Fruit fly (Drosophila melanogaster) whole organism, embryonic: ENCODE measurements around the gene CG17717.

ENCODE experiments used
- Adf1 ChIP-seq: fragments of 200-800 bp; sonication (Bioruptor generic); IDR thresholded peaks from 2 replicates; pipeline ENCODE4 v1.3.6; 2022; ENCODE audit warnings: missing biosample characterization, missing genetic modification characterization
- Awh ChIP-seq: fragments of 200-800 bp; sonication (Bioruptor generic); IDR thresholded peaks from 2 replicates; pipeline ENCODE4, ENCODE4 v1.3.6; 2022; ENCODE audit warnings: missing biosample characterization, missing genetic modification characterization
- Bgb ChIP-seq: fragments of 200-800 bp; sonication (Bioruptor generic); IDR thresholded peaks from 2 replicates; pipeline ENCODE4 v1.3.6; 2022; ENCODE audit warnings: missing biosample characterization, missing genetic modification characterization; ENCODE audit not compliant: partially characterized antibody
- Bteb2 ChIP-seq: fragments of 200-800 bp; sonication (Bioruptor generic); optimal IDR thresholded peaks from 2 replicates; lab custom pipeline; 2016; ENCODE audit warnings: missing biosample characterization, missing genetic modification characterization
- CG10321 ChIP-seq: fragments of 200-800 bp; sonication (Bioruptor generic); IDR thresholded peaks from 2 replicates; pipeline ENCODE4 v1.3.6; 2022; ENCODE audit warnings: missing biosample characterization, missing genetic modification characterization
- CG12659 ChIP-seq: fragments of 200-800 bp; sonication (Bioruptor generic); optimal IDR thresholded peaks from 3 replicates; lab custom pipeline; 2017; ENCODE audit warnings: mild to moderate bottlenecking, missing biosample characterization, missing genetic modification reagents, missing genetic modification characterization
- CG13287 ChIP-seq: fragments of 200-800 bp; sonication (Bioruptor generic); IDR thresholded peaks from 2 replicates; pipeline ENCODE4 v1.3.6; 2022; ENCODE audit warnings: missing biosample characterization, missing genetic modification characterization; ENCODE audit not compliant: partially characterized antibody
- CG13894 ChIP-seq: fragments of 200-800 bp; sonication (Bioruptor generic); optimal IDR thresholded peaks from 3 replicates; lab custom pipeline; 2018; ENCODE audit warnings: missing biosample characterization, mild to moderate bottlenecking, missing genetic modification characterization, moderate library complexity
- CG14710 ChIP-seq: fragments of 200-800 bp; sonication (Bioruptor generic); optimal IDR thresholded peaks from 3 replicates; lab custom pipeline; 2019; ENCODE audit warnings: missing biosample characterization, mild to moderate bottlenecking, missing genetic modification characterization, moderate library complexity
- CG1603 ChIP-seq: fragments of 200-800 bp; sonication (Bioruptor generic); optimal IDR thresholded peaks from 2 replicates; lab custom pipeline; 2019; ENCODE audit warnings: missing biosample characterization, mild to moderate bottlenecking, missing genetic modification characterization, moderate library complexity
- CG17361 ChIP-seq: fragments of 200-800 bp; sonication (Bioruptor generic); IDR thresholded peaks from 3 replicates; pipeline ENCODE4 v1.3.6; 2022; ENCODE audit warnings: missing biosample characterization, missing genetic modification characterization
- CG18262 ChIP-seq: fragments of 200-800 bp; optimal IDR thresholded peaks from 3 replicates; lab custom pipeline; 2019; ENCODE audit warnings: missing biosample characterization, mild to moderate bottlenecking, missing genetic modification characterization, moderate library complexity
- CG2678 ChIP-seq: fragments of 200-800 bp; sonication (Bioruptor generic); optimal IDR thresholded peaks from 3 replicates; lab custom pipeline; 2019; ENCODE audit warnings: missing biosample characterization, mild to moderate bottlenecking, missing genetic modification characterization, moderate library complexity
- CG31388 ChIP-seq: fragments of 200-800 bp; sonication (Bioruptor generic); optimal IDR thresholded peaks from 2 replicates; lab custom pipeline; 2016; ENCODE audit warnings: missing biosample characterization, missing genetic modification characterization
- CG32532 ChIP-seq: fragments of 200-800 bp; sonication (Bioruptor generic); IDR thresholded peaks from 2 replicates; pipeline ENCODE4 v1.3.6; 2022; ENCODE audit warnings: missing biosample characterization, missing genetic modification characterization
- CG3995 ChIP-seq: fragments of 200-800 bp; sonication (Bioruptor generic); optimal IDR thresholded peaks from 3 replicates; lab custom pipeline; 2016; ENCODE audit warnings: missing biosample characterization, missing genetic modification characterization
- CG6254 ChIP-seq: fragments of 200-800 bp; sonication (Bioruptor generic); optimal IDR thresholded peaks from 3 replicates; lab custom pipeline; 2017; ENCODE audit warnings: mild to moderate bottlenecking, missing biosample characterization, missing genetic modification reagents, missing genetic modification characterization
- CG8089 ChIP-seq: fragments of 200-800 bp; sonication (Bioruptor generic); optimal IDR thresholded peaks from 3 replicates; lab custom pipeline; 2016; ENCODE audit warnings: missing biosample characterization, missing genetic modification characterization
- CG8359 ChIP-seq: fragments of 200-800 bp; sonication (Bioruptor generic); optimal IDR thresholded peaks from 2 replicates; lab custom pipeline; 2017; ENCODE audit warnings: missing biosample characterization, mild to moderate bottlenecking, missing genetic modification characterization, borderline replicate concordance
- CG9727 ChIP-seq: fragments of 200-800 bp; sonication (Bioruptor generic); optimal IDR thresholded peaks from 3 replicates; lab custom pipeline; 2017; ENCODE audit warnings: missing biosample characterization, mild to moderate bottlenecking, missing genetic modification characterization
- D ChIP-seq, 2 experiments: fragments of 200-800 bp in 1 of 2; fragments of >200 bp in 1 of 2; sonication (Bioruptor generic) in 1 of 2; optimal IDR thresholded peaks; 2 replicates in 1 of 2; 3 replicates in 1 of 2; lab custom pipeline; 2017; ENCODE audit warnings: mild to moderate bottlenecking in 1 of 2, missing biosample characterization in 1 of 2, missing genetic modification characterization in 1 of 2, missing genetic modification reagents in 1 of 2
- ERR ChIP-seq: fragments of 200-800 bp; sonication (Bioruptor generic); optimal IDR thresholded peaks from 2 replicates; lab custom pipeline; 2016; ENCODE audit warnings: missing biosample characterization, missing genetic modification characterization
- Fer1 ChIP-seq: fragments of 200-800 bp; sonication (Bioruptor generic); optimal IDR thresholded peaks from 2 replicates; lab custom pipeline; 2017; ENCODE audit warnings: missing biosample characterization, mild to moderate bottlenecking, missing genetic modification characterization
- Fer3 ChIP-seq: fragments of 200-800 bp; sonication (Bioruptor generic); optimal IDR thresholded peaks from 2 replicates; lab custom pipeline; 2018; ENCODE audit warnings: missing biosample characterization, mild to moderate bottlenecking, missing genetic modification characterization, moderate library complexity
- H15 ChIP-seq: fragments of 200-800 bp; sonication (Bioruptor generic); IDR thresholded peaks from 3 replicates; pipeline ENCODE4 v1.3.6; 2022; ENCODE audit warnings: missing biosample characterization, missing genetic modification characterization
- HmgD ChIP-seq: fragments of 200-800 bp; sonication (Bioruptor generic); optimal IDR thresholded peaks from 3 replicates; lab custom pipeline; 2016; ENCODE audit warnings: missing biosample characterization, missing genetic modification characterization
- Jarid2 ChIP-seq: fragments of 200-800 bp; sonication (Bioruptor generic); optimal IDR thresholded peaks from 3 replicates; lab custom pipeline; 2017; ENCODE audit warnings: mild to moderate bottlenecking, missing biosample characterization, missing genetic modification reagents, missing genetic modification characterization
- Opbp ChIP-seq: fragments of 200-800 bp; sonication (Bioruptor generic); IDR thresholded peaks from 3 replicates; pipeline ENCODE4 v1.3.6; 2022; ENCODE audit warnings: missing biosample characterization, missing genetic modification characterization; ENCODE audit not compliant: partially characterized antibody
- Rfx ChIP-seq: fragments of 200-800 bp; sonication (Bioruptor generic); IDR thresholded peaks from 2 replicates; pipeline ENCODE4 v1.3.6; 2022; ENCODE audit warnings: missing biosample characterization, missing genetic modification characterization
- Xbp1 ChIP-seq: fragments of 200-800 bp; sonication (Bioruptor generic); optimal IDR thresholded peaks from 3 replicates; lab custom pipeline; 2016; ENCODE audit warnings: missing biosample characterization, mild to moderate bottlenecking, missing genetic modification characterization
- ase ChIP-seq: fragments of 200-800 bp; sonication (Bioruptor generic); IDR thresholded peaks from 3 replicates; pipeline ENCODE4 v1.3.6; 2022; ENCODE audit warnings: missing biosample characterization, missing genetic modification characterization
- az2 ChIP-seq: fragments of 200-800 bp; sonication (Bioruptor generic); optimal IDR thresholded peaks from 3 replicates; lab custom pipeline; 2016; ENCODE audit warnings: missing biosample characterization, missing genetic modification characterization
- cato ChIP-seq: fragments of 200-800 bp; sonication (Bioruptor generic); optimal IDR thresholded peaks from 2 replicates; lab custom pipeline; 2016; ENCODE audit warnings: missing biosample characterization, missing genetic modification characterization, borderline replicate concordance
- chm ChIP-seq: fragments of 200-800 bp; sonication (Bioruptor generic); IDR thresholded peaks from 2 replicates; pipeline ENCODE4 v1.3.6; 2022; ENCODE audit warnings: missing biosample characterization, missing genetic modification characterization
- ci ChIP-seq: fragments of 200-800 bp; sonication (Bioruptor generic); IDR thresholded peaks from 3 replicates; pipeline ENCODE4 v1.3.6; 2022; ENCODE audit warnings: missing biosample characterization, missing genetic modification characterization
- emc ChIP-seq: fragments of 200-800 bp; sonication (Bioruptor generic); optimal IDR thresholded peaks from 2 replicates; lab custom pipeline; 2016; ENCODE audit warnings: missing biosample characterization, missing genetic modification characterization
- en ChIP-seq: fragments of 200-800 bp; sonication (Bioruptor generic); optimal IDR thresholded peaks from 2 replicates; lab custom pipeline; 2016; ENCODE audit warnings: missing biosample characterization, missing genetic modification characterization
- exex ChIP-seq: fragments of 200-800 bp; sonication (Bioruptor generic); optimal IDR thresholded peaks from 4 replicates; lab custom pipeline; 2018; ENCODE audit warnings: missing biosample characterization, mild to moderate bottlenecking, missing genetic modification characterization, moderate library complexity
- gsb ChIP-seq: fragments of 200-800 bp; sonication (Bioruptor generic); IDR thresholded peaks from 2 replicates; pipeline ENCODE4 v1.3.6; 2022; ENCODE audit warnings: missing biosample characterization, missing genetic modification characterization
- gsb-n ChIP-seq: fragments of 200-800 bp; sonication (Bioruptor generic); optimal IDR thresholded peaks from 3 replicates; lab custom pipeline; 2018; ENCODE audit warnings: missing biosample characterization, mild to moderate bottlenecking, missing genetic modification characterization
- her ChIP-seq: fragments of 200-800 bp; sonication (Bioruptor generic); optimal IDR thresholded peaks from 2 replicates; lab custom pipeline; 2016; ENCODE audit warnings: missing biosample characterization, missing genetic modification characterization
- knrl ChIP-seq: fragments of 200-800 bp; sonication (Bioruptor generic); IDR thresholded peaks from 3 replicates; pipeline ENCODE4 v1.3.6; 2022; ENCODE audit warnings: missing biosample characterization, missing genetic modification characterization; ENCODE audit not compliant: partially characterized antibody
- luna ChIP-seq: fragments of 200-800 bp; sonication (Bioruptor generic); optimal IDR thresholded peaks from 2 replicates; lab custom pipeline; 2016; ENCODE audit warnings: missing biosample characterization, missing genetic modification characterization
- mirr ChIP-seq: fragments of 200-800 bp; sonication (Bioruptor generic); optimal IDR thresholded peaks from 3 replicates; lab custom pipeline; 2018; ENCODE audit warnings: missing biosample characterization, mild to moderate bottlenecking, missing genetic modification characterization
- otp ChIP-seq: fragments of 200-800 bp; sonication (Bioruptor generic); IDR thresholded peaks from 3 replicates; pipeline ENCODE4, ENCODE4 v1.3.6; 2022; ENCODE audit warnings: missing biosample characterization, missing genetic modification characterization
- pum ChIP-seq: fragments of 200-800 bp; sonication (Bioruptor generic); optimal IDR thresholded peaks from 2 replicates; lab custom pipeline; 2016; ENCODE audit warnings: missing biosample characterization, missing genetic modification characterization
- sd ChIP-seq: fragments of 200-800 bp; sonication (Bioruptor generic); optimal IDR thresholded peaks from 3 replicates; lab custom pipeline; 2018; ENCODE audit warnings: missing biosample characterization, mild to moderate bottlenecking, missing genetic modification characterization, moderate library complexity
- sens ChIP-seq: fragments of 200-800 bp; sonication (Bioruptor generic); peaks from one replicate; lab custom pipeline; 2016; ENCODE audit warnings: missing biosample characterization, missing genetic modification characterization
- sisA ChIP-seq: fragments of 200-800 bp; sonication (Bioruptor generic); IDR thresholded peaks from 2 replicates; pipeline ENCODE4 v1.3.6; 2022; ENCODE audit warnings: missing biosample characterization, missing genetic modification characterization
- sob ChIP-seq: fragments of 200-800 bp; sonication (Bioruptor generic); IDR thresholded peaks from 2 replicates; pipeline ENCODE4 v1.3.6; 2022; ENCODE audit warnings: missing biosample characterization, missing genetic modification characterization
- tna ChIP-seq: fragments of 200-800 bp; sonication (Bioruptor generic); IDR thresholded peaks from 2 replicates; pipeline ENCODE4 v1.3.6; 2022; ENCODE audit warnings: missing biosample characterization, missing genetic modification characterization; ENCODE audit not compliant: partially characterized antibody
- zfh1 ChIP-seq: fragments of 200-800 bp; sonication (Bioruptor generic); IDR thresholded peaks from 3 replicates; pipeline ENCODE4 v1.3.6; 2022; ENCODE audit warnings: missing biosample characterization, missing genetic modification characterization

CG17717 gene

dm6 chrX:6599880-6600279 is 10.8 kb downstream of the CG17717 start, which contains the start of gene pigs (continued):
- TF ChIP-seq Bteb2 (no peak), Bgb (GFP tag; lab: Robert Waterston, UW) (peak; percentile 48; the same call in 1 of the 2 replicates), zfh1 (GFP tag; lab: Robert Waterston, UW) (no peak), CG8359 (GFP tag; lab: Kevin White, UChicago) (no peak), CG32532 (no peak), Jarid2 (GFP tag; lab: Kevin White, UChicago) (peak; percentile 91), cato (GFP tag; lab: Kevin White, UChicago) (no peak), gsb-n (tag; lab: Kevin White, UChicago) (peak; percentile 8), Xbp1 (no peak), exex (tag; lab: Kevin White, UChicago) (no peak), sob (no peak), CG13287 (GFP tag; lab: Robert Waterston, UW) (peak; percentile 32; the same call in 1 of the 2 replicates), sisA (GFP tag; lab: Robert Waterston, UW) (no peak), Adf1 (GFP tag; lab: Robert Waterston, UW) (peak; percentile 91), D (optimal IDR thresholded peaks at IDR 0.05; lab: Kevin White, UChicago) (no peak), D (GFP tag; optimal IDR thresholded peaks at IDR 0.05; lab: Kevin White, UChicago) (no peak), knrl (GFP tag; lab: Robert Waterston, UW) (no peak; the same call in 2 of the 3 replicates), ci (peak; percentile 54; the same call in 2 of the 3 replicates), en (no peak), CG12659 (GFP tag; lab: Kevin White, UChicago) (no peak), CG1603 (tag; lab: Kevin White, UChicago) (peak; percentile 8), Awh (no peak), sens (no peak), chm (peak; percentile 86), her (GFP tag; lab: Kevin White, UChicago) (peak; percentile 9), CG31388 (GFP tag; lab: Kevin White, UChicago) (no peak), Fer1 (GFP tag; lab: Kevin White, UChicago) (no peak), Fer3 (tag; lab: Kevin White, UChicago) (no peak), CG8089 (GFP tag; lab: Kevin White, UChicago) (no peak), mirr (GFP tag; lab: Kevin White, UChicago) (no peak), HmgD (no peak), ase (no peak), CG13894 (tag; lab: Kevin White, UChicago) (peak; percentile 12), gsb (GFP tag; lab: Robert Waterston, UW) (no peak), otp (GFP tag; lab: Robert Waterston, UW) (peak; percentile 32; the same call in 1 of the 3 replicates), sd (peak; percentile 3), CG2678 (tag; lab: Kevin White, UChicago) (no peak), CG9727 (no peak)

- TF ChIP-seq CG3995 (GFP tag; lab: Kevin White, UChicago) (no peak), az2 (no peak), ERR (no peak), H15 (GFP tag; lab: Robert Waterston, UW) (no peak), CG18262 (tag; lab: Kevin White, UChicago) (no peak), CG6254 (GFP tag; lab: Kevin White, UChicago) (no peak), tna (GFP tag; lab: Robert Waterston, UW) (no peak), Opbp (GFP tag; lab: Robert Waterston, UW) (no peak), CG17361 (GFP tag; lab: Robert Waterston, UW) (no peak), Rfx (GFP tag; lab: Robert Waterston, UW) (no peak), CG10321 (GFP tag; lab: Robert Waterston, UW) (no peak), emc (GFP tag; lab: Kevin White, UChicago) (no peak), Adf1 (GFP tag; lab: Robert Waterston, UW) (no peak), pum (GFP tag; lab: Kevin White, UChicago) (no peak), luna (GFP tag; lab: Kevin White, UChicago) (no peak), zfh1 (GFP tag; lab: Robert Waterston, UW) (0 out of 3 replicates have a peak, but pooled peaks have one; percentile 36), CG14710 (tag; lab: Kevin White, UChicago) (no peak)
Measured at dm6 chrX:6601144-6601543, 12.1 kb downstream of the CG17717 start.
